Worm (Caenorhabditis elegans): Measurements from ENCODE around the gene bec-1.

bec-1 gene

ce11 chrIV:5664375-5665004 lies at the start of gene bec-1:
Gene bec-1 (minus strand): TSS chrIV:5664425.
- TF ChIP-seq dpl-1 (GFP tag; optimal IDR thresholded peaks at IDR 0.05) (no peak), nhr-12 (tag; optimal IDR thresholded peaks at IDR 0.05) (no peak), blmp-1 (tag; optimal IDR thresholded peaks at IDR 0.05) (peak; percentile 19), nhr-76 (tag; optimal IDR thresholded peaks at IDR 0.05) (no peak), swsn-7 (tag; optimal IDR thresholded peaks at IDR 0.05) (no peak), tlp-1 (tag; optimal IDR thresholded peaks at IDR 0.05) (no peak), hlh-4 (tag; optimal IDR thresholded peaks at IDR 0.05) (no peak), pqm-1 (tag; optimal IDR thresholded peaks at IDR 0.05) (no peak), efl-1 (optimal IDR thresholded peaks at IDR 0.05) (no peak), efl-1 (GFP tag; optimal IDR thresholded peaks at IDR 0.05 in 1 of 2) (peak in 1 of 2 experiments; percentile 72), lin-14 (GFP tag; optimal IDR thresholded peaks at IDR 0.05) (peak; percentile 1), tbx-2 (tag; optimal IDR thresholded peaks at IDR 0.05) (no peak), aha-1 (tag; optimal IDR thresholded peaks at IDR 0.05) (no peak), mep-1 (tag; optimal IDR thresholded peaks at IDR 0.05) (peak; percentile 2), fkh-10 (GFP tag; optimal IDR thresholded peaks at IDR 0.05) (no peak), lin-15B (tag; optimal IDR thresholded peaks at IDR 0.05) (no peak)

- no peak for TF ChIP-seq egl-13 (tag; optimal IDR thresholded peaks at IDR 0.05)
- no peak for TF ChIP-seq unc-86 (tag; optimal IDR thresholded peaks at IDR 0.05)
- no peak for TF ChIP-seq dpl-1 (GFP tag; optimal IDR thresholded peaks at IDR 0.05)
- TF ChIP-seq lir-3 (tag; optimal IDR thresholded peaks at IDR 0.05; ENCODE audit: poor library complexity) = no peak
- TF ChIP-seq ceh-90 (tag; optimal IDR thresholded peaks at IDR 0.05) = no peak
- TF ChIP-seq mdl-1 (tag; optimal IDR thresholded peaks at IDR 0.05) = no peak
- TF ChIP-seq grh-1 (GFP tag; IDR thresholded peaks at IDR 0.05) = no peak
- no peak for TF ChIP-seq hlh-17 (GFP tag; optimal IDR thresholded peaks at IDR 0.05; ENCODE audit: borderline replicate concordance)
- TF ChIP-seq vab-15 (tag; optimal IDR thresholded peaks at IDR 0.05) = no peak
- TF ChIP-seq ceh-88 (GFP tag; IDR thresholded peaks at IDR 0.05) = no peak
- TF ChIP-seq jun-1 (tag; optimal IDR thresholded peaks at IDR 0.05) = no peak
- TF ChIP-seq lsy-2 (tag; optimal IDR thresholded peaks at IDR 0.05) = no peak
- TF ChIP-seq nhr-85 (tag) = peak; percentile 19
- TF ChIP-seq blmp-1 (tag; optimal IDR thresholded peaks at IDR 0.05) = peak; percentile 88
- TF ChIP-seq hlh-4 (tag; optimal IDR thresholded peaks at IDR 0.05) = no peak
These were observed 44.6 kb upstream of the bec-1 start, which contains the start of gene C55C3.1 for ce11 chrIV:5708796-5709195. Gene C55C3.1 (plus strand): TSS chrIV:5709096.

DNA sequence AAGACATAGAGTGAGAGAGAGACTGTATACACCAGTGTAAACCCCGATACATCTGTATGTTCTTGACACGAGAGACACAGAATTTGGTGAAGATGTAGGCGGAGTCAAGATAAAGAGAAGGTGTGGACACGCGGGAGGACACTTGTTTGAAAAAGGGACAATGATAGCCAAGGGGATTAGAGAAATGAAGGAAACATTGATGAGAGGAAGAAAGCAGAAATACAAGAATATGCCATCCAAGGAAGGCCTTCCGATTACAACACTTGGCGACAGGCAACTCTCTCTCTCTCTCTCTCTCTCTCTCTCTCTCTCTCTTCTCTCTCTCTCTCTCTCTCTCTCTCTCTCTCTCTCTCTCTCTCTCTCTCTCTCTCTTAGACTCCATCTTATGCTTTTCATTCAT lies 42.4 kb upstream of the bec-1 start:
- peak; percentile 46 for TF ChIP-seq nhr-85 (tag)
- TF ChIP-seq snpc-4 (tag; optimal IDR thresholded peaks at IDR 0.05) = no peak
- TF ChIP-seq nhr-71 (tag; optimal IDR thresholded peaks at IDR 0.05) = no peak
- peak in 1 of 6 experiments; percentile 59 for TF ChIP-seq elt-3 (tag; optimal IDR thresholded peaks at IDR 0.05)
- TF ChIP-seq sox-4 (tag; optimal IDR thresholded peaks at IDR 0.05) = no peak
- peak; percentile 3 for TF ChIP-seq mep-1 (tag; optimal IDR thresholded peaks at IDR 0.05)
- peak; percentile 27 for TF ChIP-seq snu-23 (GFP tag; optimal IDR thresholded peaks at IDR 0.05)
- peak; percentile 79 for TF ChIP-seq blmp-1 (tag; optimal IDR thresholded peaks at IDR 0.05)

DNA sequence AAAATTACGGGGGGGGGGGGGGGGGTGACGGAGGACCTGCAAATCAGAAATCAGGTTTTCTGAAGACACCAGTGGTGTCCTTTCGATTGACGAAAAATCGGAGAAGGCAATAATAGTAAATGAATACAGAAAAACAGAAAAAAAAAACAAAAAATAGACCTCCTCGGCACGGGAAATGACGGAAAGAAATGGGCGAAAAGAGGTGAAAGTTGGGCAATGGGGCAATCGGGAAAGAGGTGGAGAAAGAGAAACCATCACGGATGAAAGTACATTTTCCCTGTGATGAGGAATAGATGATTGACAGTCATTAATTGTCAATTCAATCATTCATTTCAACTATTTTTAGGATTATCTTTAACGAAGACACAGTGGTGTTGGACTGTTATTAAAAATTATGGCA lies 39.7 kb upstream of the bec-1 start:
- TF ChIP-seq mef-2 (tag; optimal IDR thresholded peaks at IDR 0.05) (no peak), pax-3 (tag; optimal IDR thresholded peaks at IDR 0.05) (no peak), nhr-90 (tag; optimal IDR thresholded peaks at IDR 0.05; ENCODE audit: poor library complexity) (no peak), hpl-2 (GFP tag; optimal IDR thresholded peaks at IDR 0.05) (no peak), nhr-85 (tag) (peak; percentile 58), elt-2 (tag; optimal IDR thresholded peaks at IDR 0.05) (no peak), unc-86 (tag; optimal IDR thresholded peaks at IDR 0.05) (no peak), blmp-1 (tag; optimal IDR thresholded peaks at IDR 0.05) (peak; percentile 99)
